Fruit fly (Drosophila melanogaster): Measurements from ENCODE around the gene grn.

grn gene

DNA sequence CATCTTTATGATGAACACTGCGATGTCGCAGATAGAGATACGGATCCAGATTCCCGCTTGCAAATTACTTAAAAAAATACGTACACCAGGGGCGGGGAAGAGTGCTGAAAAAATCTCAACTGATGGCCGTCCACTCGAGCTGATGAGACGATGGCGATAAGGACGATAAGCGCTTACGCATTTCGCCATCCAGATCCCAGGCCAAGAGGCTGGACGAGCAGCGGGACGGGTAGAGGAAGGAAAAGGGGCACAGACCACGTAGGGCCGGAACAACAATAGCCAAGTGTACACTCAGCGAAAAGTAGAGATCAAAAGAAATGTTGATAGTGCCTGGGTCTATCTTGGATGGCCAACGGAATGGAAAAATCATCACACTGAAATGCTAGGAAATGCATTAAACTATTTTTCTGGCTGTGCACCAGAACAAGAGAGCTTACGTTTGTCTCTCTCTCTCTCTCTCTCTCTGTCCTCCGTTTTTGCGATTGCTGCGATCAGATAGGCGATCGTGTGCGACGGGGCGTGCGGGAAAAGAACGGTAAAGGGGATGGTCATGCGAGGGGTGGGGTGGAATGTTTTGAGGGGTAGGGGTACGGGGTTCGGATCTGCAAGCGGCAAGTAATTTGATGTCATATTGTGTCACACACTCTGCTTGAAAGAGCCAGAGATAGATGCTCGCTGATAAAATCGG lies 6.3 kb upstream of the grn start:
- no peak for TF ChIP-seq CG6808 (GFP tag; optimal IDR thresholded peaks at IDR 0.05)
- no peak for TF ChIP-seq topi (GFP tag; optimal IDR thresholded peaks at IDR 0.05)
- TF ChIP-seq CG1621 (tag; optimal IDR thresholded peaks at IDR 0.05) = peak; percentile 15
- peak; percentile 37; the same call in 1 of the 3 replicates for TF ChIP-seq CG6163 (GFP tag; IDR thresholded peaks at IDR 0.05)
- TF ChIP-seq Eip78C (GFP tag) = peak; percentile 15
- no peak for TF ChIP-seq achi (GFP tag; optimal IDR thresholded peaks at IDR 0.05)
- no peak for TF ChIP-seq Sox102F (GFP tag; optimal IDR thresholded peaks at IDR 0.05)
- no peak for TF ChIP-seq CG34406 (GFP tag; optimal IDR thresholded peaks at IDR 0.05)
- peak; percentile 36 for TF ChIP-seq CG3919 (GFP tag; optimal IDR thresholded peaks at IDR 0.05)
- TF ChIP-seq svp (GFP tag) = no peak
- TF ChIP-seq CG10669 (GFP tag; optimal IDR thresholded peaks at IDR 0.05) = peak; percentile 11
- TF ChIP-seq CG9139 (GFP tag; optimal IDR thresholded peaks at IDR 0.05) = no peak
- TF ChIP-seq ss (GFP tag; optimal IDR thresholded peaks at IDR 0.05) = peak; percentile 3 to 5

DNA sequence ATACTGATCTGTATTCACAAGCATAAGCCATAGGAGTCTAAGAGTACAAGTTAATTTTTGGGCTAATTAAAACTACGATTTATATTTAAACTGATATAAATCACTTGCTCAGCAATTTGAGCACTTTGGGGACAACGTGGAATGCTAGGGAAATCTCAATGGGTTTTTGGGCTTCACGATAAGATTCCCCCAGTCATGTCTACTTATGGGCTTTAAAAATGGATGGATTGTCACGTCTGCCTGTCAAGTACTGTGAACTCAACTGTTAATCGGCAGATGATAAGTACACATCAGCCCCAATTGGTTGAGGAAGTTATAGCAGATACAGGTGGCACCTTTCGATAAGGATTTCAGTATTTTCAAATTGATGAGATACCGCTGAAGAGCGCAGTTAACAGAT lies 2.3 kb upstream of the grn start:
- TF ChIP-seq OdsH (GFP tag; optimal IDR thresholded peaks at IDR 0.05) (no peak), CG1621 (tag; optimal IDR thresholded peaks at IDR 0.05) (no peak), CG31627 (GFP tag; optimal IDR thresholded peaks at IDR 0.05) (no peak), CG6792 (GFP tag; optimal IDR thresholded peaks at IDR 0.05) (no peak), CG6808 (GFP tag; optimal IDR thresholded peaks at IDR 0.05) (no peak), Met (GFP tag; optimal IDR thresholded peaks at IDR 0.05) (no peak)

DNA sequence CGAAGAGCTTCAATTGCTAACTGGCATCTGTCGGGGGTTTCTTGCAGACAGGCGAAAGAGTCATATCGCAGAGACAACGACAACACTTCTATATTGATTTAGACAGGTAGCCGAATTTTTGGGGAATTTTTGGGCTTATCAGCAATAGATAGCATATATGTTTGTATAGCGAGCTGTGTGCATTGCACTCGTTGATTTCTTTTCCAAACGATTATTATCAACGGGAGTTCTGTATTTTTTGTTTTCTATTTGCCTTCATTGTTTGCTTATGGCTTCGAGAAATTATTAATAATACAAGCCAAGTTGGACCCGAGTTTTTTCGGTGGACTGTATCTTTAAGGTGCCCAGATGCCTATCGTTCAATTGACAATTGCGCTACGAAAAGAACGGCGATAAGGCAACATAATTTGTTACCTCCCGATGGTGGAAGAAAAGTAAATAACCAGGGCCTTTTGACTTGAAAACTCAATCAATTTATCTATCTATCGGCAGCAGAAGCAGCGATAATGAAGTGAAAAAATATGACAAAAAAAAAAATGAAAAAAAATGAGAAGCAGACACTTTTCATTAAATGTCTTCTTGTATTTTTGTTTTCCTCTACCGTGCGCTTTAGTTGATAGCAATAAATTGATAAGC lies 750 bp downstream of the grn start:
- peak; percentile 91 for TF ChIP-seq fkh (GFP tag; optimal IDR thresholded peaks at IDR 0.05)
- no peak for TF ChIP-seq spab (GFP tag; optimal IDR thresholded peaks at IDR 0.05)
- no peak for TF ChIP-seq Smox (GFP tag; optimal IDR thresholded peaks at IDR 0.05)
- no peak for TF ChIP-seq CG3032 (tag; optimal IDR thresholded peaks at IDR 0.05)
- TF ChIP-seq Hr39 (GFP tag; optimal IDR thresholded peaks at IDR 0.05) = no peak
- no peak for TF ChIP-seq CG4318 (GFP tag; optimal IDR thresholded peaks at IDR 0.05)

DNA sequence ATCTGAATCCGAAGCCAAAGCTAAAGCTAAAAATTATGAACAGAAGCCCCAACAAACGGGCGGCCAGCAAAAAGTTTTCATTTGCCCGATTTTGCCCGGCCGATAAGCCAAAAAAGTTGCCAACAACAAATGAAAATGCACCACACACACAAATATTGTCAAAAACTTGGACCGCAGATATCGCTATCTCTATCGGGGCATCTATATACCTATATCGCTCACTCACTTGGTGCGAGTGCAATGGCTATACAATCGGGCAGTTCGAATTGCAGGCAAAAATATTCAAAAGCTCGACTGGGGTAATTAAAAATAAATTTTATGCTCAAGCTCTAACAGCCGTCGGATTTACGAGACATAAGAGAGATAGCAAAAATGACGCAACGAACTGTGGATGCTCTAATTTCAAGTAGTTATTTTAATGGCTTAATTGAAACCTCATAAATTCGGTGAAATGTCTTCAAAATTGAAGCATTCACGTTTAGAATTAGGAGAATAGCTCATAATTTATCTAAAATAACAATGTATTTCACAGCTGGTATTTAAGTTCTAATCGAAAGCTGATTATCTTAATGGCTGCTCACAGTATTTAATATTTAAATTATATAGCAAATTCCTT lies 5.1 kb downstream of the grn start:
- TF ChIP-seq Ets21C (GFP tag; optimal IDR thresholded peaks at IDR 0.05) = no peak
- TF ChIP-seq eg (GFP tag; IDR thresholded peaks at IDR 0.05) = no peak
- TF ChIP-seq CG7368 (GFP tag; optimal IDR thresholded peaks at IDR 0.05) = no peak
- TF ChIP-seq vri (GFP tag; optimal IDR thresholded peaks at IDR 0.05) = no peak
- no peak for TF ChIP-seq CG16779 (tag; optimal IDR thresholded peaks at IDR 0.05)
- TF ChIP-seq dac (GFP tag; optimal IDR thresholded peaks at IDR 0.05) = no peak
- no peak for TF ChIP-seq acj6 (GFP tag; optimal IDR thresholded peaks at IDR 0.05)
- no peak for TF ChIP-seq cyc (GFP tag; optimal IDR thresholded peaks at IDR 0.05)

DNA sequence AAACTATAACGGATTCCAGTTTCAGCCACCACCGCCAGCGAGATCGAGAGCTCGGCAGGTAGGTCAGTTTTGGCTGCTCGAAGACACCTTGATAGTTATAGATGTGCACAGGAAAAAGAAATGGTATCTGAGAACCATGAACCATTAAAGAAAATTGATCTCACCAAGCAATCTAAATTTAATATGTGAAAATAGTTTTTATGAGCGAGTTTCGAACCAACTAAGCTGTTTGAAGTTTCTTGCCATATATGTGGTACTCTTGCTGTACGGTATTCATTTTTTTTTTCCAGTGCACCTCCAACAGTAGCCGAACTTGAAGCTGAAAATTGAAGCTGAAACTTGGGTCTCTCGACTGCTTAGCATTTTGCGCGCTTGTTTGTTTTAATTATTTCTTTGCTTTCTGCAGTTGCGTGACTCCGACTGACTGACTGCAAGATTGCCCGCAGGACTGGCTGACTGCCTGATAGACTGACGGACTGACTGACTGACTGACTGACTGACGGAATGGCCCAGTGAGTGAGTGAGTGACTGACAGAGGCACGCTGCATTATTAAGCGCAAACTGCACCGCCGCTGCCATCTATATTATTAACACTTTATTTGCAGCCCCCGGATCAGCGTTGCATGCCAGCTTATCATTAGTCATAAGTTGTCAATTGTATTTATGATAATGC lies 9.6 kb downstream of the grn start:
- TF ChIP-seq CG31627 (GFP tag; optimal IDR thresholded peaks at IDR 0.05) (no peak), acj6 (GFP tag; optimal IDR thresholded peaks at IDR 0.05) (peak; percentile 41), Eip93F (GFP tag; optimal IDR thresholded peaks at IDR 0.05) (no peak), Ets96B (tag; optimal IDR thresholded peaks at IDR 0.05) (peak; percentile 27), Blimp-1 (GFP tag; optimal IDR thresholded peaks at IDR 0.05) (no peak), fd59A (GFP tag; optimal IDR thresholded peaks at IDR 0.05) (peak; percentile 7), CG6276 (GFP tag; optimal IDR thresholded peaks at IDR 0.05) (peak; percentile 70), CG6854 (GFP tag; optimal IDR thresholded peaks at IDR 0.05) (no peak), CG10631 (GFP tag; optimal IDR thresholded peaks at IDR 0.05) (peak; percentile 23), CG6163 (GFP tag; IDR thresholded peaks at IDR 0.05) (peak; percentile 40; the same call in 1 of the 3 replicates), fd85E (GFP tag; optimal IDR thresholded peaks at IDR 0.05) (no peak), CG4318 (GFP tag; optimal IDR thresholded peaks at IDR 0.05) (peak; percentile 67), fkh (GFP tag; optimal IDR thresholded peaks at IDR 0.05) (no peak), CG8632 (GFP tag; optimal IDR thresholded peaks at IDR 0.05) (peak; percentile 26), CG11294 (GFP tag; IDR thresholded peaks at IDR 0.05) (peak; percentile 47), CG32006 (GFP tag; optimal IDR thresholded peaks at IDR 0.05) (peak; percentile 84)

All from whole organism, prepupa.